Worm (Caenorhabditis elegans) whole organism, L2 larva: ENCODE measurements around the gene mltn-8.

ENCODE experiments used
- F13H6.1 ChIP-seq: sonication (generic microtip); optimal IDR thresholded peaks from 2 replicates; lab custom pipeline; 2016; ENCODE audit warnings: missing genetic modification characterization, missing compliant biosample characterization
- alr-1 ChIP-seq: fragments of 150-350 bp; optimal IDR thresholded peaks from 2 replicates; lab custom pipeline; 2014; ENCODE audit warnings: missing biosample characterization, missing genetic modification characterization
- aly-2 ChIP-seq: fragments of 150-350 bp; optimal IDR thresholded peaks from 2 replicates; lab custom pipeline; 2014; ENCODE audit warnings: missing biosample characterization, missing genetic modification characterization
- blmp-1 ChIP-seq: sonication (generic microtip); optimal IDR thresholded peaks from 2 replicates; lab custom pipeline; 2017; ENCODE audit warnings: missing genetic modification characterization, mild to moderate bottlenecking, missing compliant biosample characterization, antibody characterized with exemption, moderate library complexity; ENCODE audit not compliant: insufficient read depth
- ceh-82 ChIP-seq: fragments of 150-350 bp; optimal IDR thresholded peaks from 2 replicates; lab custom pipeline; 2014; ENCODE audit warnings: missing biosample characterization, missing genetic modification characterization
- crh-2 ChIP-seq: sonication (generic microtip); optimal IDR thresholded peaks from 2 replicates; lab custom pipeline; 2017; ENCODE audit warnings: missing biosample characterization, missing genetic modification characterization
- dmd-4 ChIP-seq: sonication (generic microtip); optimal IDR thresholded peaks from 2 replicates; lab custom pipeline; 2017; ENCODE audit warnings: missing biosample characterization, missing genetic modification characterization
- egl-27 ChIP-seq: sonication (generic microtip); optimal IDR thresholded peaks from 3 replicates; lab custom pipeline; 2017; ENCODE audit warnings: missing biosample characterization, missing genetic modification reagents, missing genetic modification characterization
- elt-1 ChIP-seq: fragments of 150-350 bp; optimal IDR thresholded peaks from 2 replicates; lab custom pipeline; 2014; ENCODE audit warnings: missing biosample characterization, missing genetic modification characterization
- elt-3 ChIP-seq: sonication (generic microtip); optimal IDR thresholded peaks from 2 replicates; lab custom pipeline; 2017; ENCODE audit warnings: missing biosample characterization, missing genetic modification characterization
- fos-1 ChIP-seq: fragments of 150-350 bp; optimal IDR thresholded peaks from 2 replicates; lab custom pipeline; 2014; ENCODE audit warnings: missing biosample characterization, missing genetic modification characterization
- lin-13 ChIP-seq: fragments of 150-350 bp; optimal IDR thresholded peaks from 2 replicates; lab custom pipeline; 2014; ENCODE audit warnings: missing biosample characterization, missing genetic modification reagents, missing genetic modification characterization
- lin-39 ChIP-seq: fragments of 150-350 bp; optimal IDR thresholded peaks from 2 replicates; lab custom pipeline; 2014; ENCODE audit warnings: missing biosample characterization, missing genetic modification reagents, missing genetic modification characterization
- lsy-2 ChIP-seq, 2 experiments: fragments of 150-350 bp in 1 of 2; sonication (generic microtip) in 1 of 2; optimal IDR thresholded peaks; 2 replicates each; lab custom pipeline; 2014 to 2017; ENCODE audit warnings: missing biosample characterization in 2 of 2, missing genetic modification characterization in 2 of 2
- mab-5 ChIP-seq: fragments of 150-350 bp; optimal IDR thresholded peaks from 2 replicates; lab custom pipeline; 2014; ENCODE audit warnings: missing biosample characterization, missing genetic modification characterization
- mbf-1 ChIP-seq: sonication (generic microtip); optimal IDR thresholded peaks from 2 replicates; lab custom pipeline; 2017; ENCODE audit warnings: missing biosample characterization, missing genetic modification characterization
- mdl-1 ChIP-seq, 2 experiments: fragments of 150-350 bp in 1 of 2; sonication (generic microtip) in 1 of 2; optimal IDR thresholded peaks; 2 replicates each; lab custom pipeline; 2017; ENCODE audit warnings: missing biosample characterization in 2 of 2, missing genetic modification characterization in 2 of 2
- nhr-11 ChIP-seq: fragments of 150-350 bp; optimal IDR thresholded peaks from 2 replicates; lab custom pipeline; 2014; ENCODE audit warnings: missing biosample characterization, missing genetic modification characterization
- nhr-12 ChIP-seq: fragments of 150-350 bp; optimal IDR thresholded peaks from 2 replicates; lab custom pipeline; 2014; ENCODE audit warnings: missing biosample characterization, missing genetic modification characterization
- nhr-129 ChIP-seq: fragments of 150-350 bp; optimal IDR thresholded peaks from 2 replicates; lab custom pipeline; 2014; ENCODE audit warnings: missing biosample characterization, missing genetic modification characterization
- nhr-21 ChIP-seq: fragments of 150-350 bp; optimal IDR thresholded peaks from 2 replicates; lab custom pipeline; 2014; ENCODE audit warnings: missing biosample characterization, missing genetic modification characterization
- nhr-23 ChIP-seq: fragments of 150-350 bp; optimal IDR thresholded peaks from 2 replicates; lab custom pipeline; 2014; ENCODE audit warnings: missing biosample characterization, missing genetic modification reagents, missing genetic modification characterization
- nhr-237 ChIP-seq: fragments of 150-350 bp; optimal IDR thresholded peaks from 2 replicates; lab custom pipeline; 2014; ENCODE audit warnings: missing biosample characterization, missing genetic modification characterization
- nhr-6 ChIP-seq: fragments of 150-350 bp; optimal IDR thresholded peaks from 2 replicates; lab custom pipeline; 2014; ENCODE audit warnings: missing biosample characterization, missing genetic modification characterization
- skn-1 ChIP-seq: sonication (generic microtip); optimal IDR thresholded peaks from 2 replicates; lab custom pipeline; 2017; ENCODE audit warnings: missing biosample characterization, missing genetic modification characterization
- sma-3 ChIP-seq: sonication (generic microtip); optimal IDR thresholded peaks from 2 replicates; lab custom pipeline; 2016; ENCODE audit warnings: missing genetic modification reagents, missing genetic modification characterization, missing compliant biosample characterization
- sma-9 ChIP-seq, 2 experiments: fragments of 150-350 bp in 1 of 2; sonication (generic microtip) in 1 of 2; optimal IDR thresholded peaks; 2 replicates each; lab custom pipeline; 2014 to 2016; ENCODE audit warnings: missing genetic modification characterization in 2 of 2, mild to moderate bottlenecking in 1 of 2, missing biosample characterization in 1 of 2, missing compliant biosample characterization in 1 of 2, missing genetic modification reagents in 1 of 2, moderate library complexity in 1 of 2
- snpc-4 ChIP-seq: fragments of 150-350 bp; optimal IDR thresholded peaks from 2 replicates; lab custom pipeline; 2014; ENCODE audit warnings: missing biosample characterization, missing genetic modification characterization
- unc-55 ChIP-seq: fragments of 150-350 bp; sonication (generic microtip); optimal IDR thresholded peaks from 3 replicates; lab custom pipeline; 2014; ENCODE audit warnings: missing biosample characterization, missing genetic modification reagents, missing genetic modification characterization
- unc-62 ChIP-seq: fragments of 150-350 bp; optimal IDR thresholded peaks from 2 replicates; lab custom pipeline; 2014; ENCODE audit warnings: missing biosample characterization, missing genetic modification reagents, missing genetic modification characterization
- zag-1 ChIP-seq: fragments of 150-350 bp; optimal IDR thresholded peaks from 2 replicates; lab custom pipeline; 2014; ENCODE audit warnings: missing biosample characterization, missing genetic modification characterization
- ztf-1 ChIP-seq: fragments of 200-800 bp; sonication (Bioruptor generic); conservative IDR thresholded peaks from 2 replicates; pipeline ENCODE4 v1.3.6; 2022; ENCODE audit warnings: missing genetic modification characterization, missing compliant biosample characterization
- ztf-11 ChIP-seq: sonication (generic microtip); optimal IDR thresholded peaks from 2 replicates; lab custom pipeline; 2017; ENCODE audit warnings: missing biosample characterization, missing genetic modification characterization

Gene mltn-8

ce11 chrV:380186-380585 lies at the start of gene mltn-8:
mltn-8 (minus strand) TSS chrV:380286.
- no peak for TF ChIP-seq egl-27 (tag; lab: Kevin White, UChicago)
- TF ChIP-seq nhr-23 (tag; lab: Kevin White, UChicago) = no peak
- TF ChIP-seq ceh-82 (tag; lab: Kevin White, UChicago) = no peak
- TF ChIP-seq mab-5 (tag; lab: Kevin White, UChicago) = no peak
- no peak for TF ChIP-seq sma-3 (GFP tag; lab: Kevin White, UChicago)

ce11 chrV:428844-429243 lies 48.8 kb upstream of the mltn-8 start, which contains the start of gene B0554.4:
B0554.4 (plus strand) TSS chrV:429144.
- TF ChIP-seq lsy-2 (tag; optimal IDR thresholded peaks at IDR 0.05; lab: Kevin White, UChicago) (no peak), nhr-21 (tag; lab: Kevin White, UChicago) (no peak), nhr-237 (tag; lab: Kevin White, UChicago) (no peak), dmd-4 (tag; lab: Kevin White, UChicago) (no peak), mbf-1 (tag; lab: Kevin White, UChicago) (no peak), lin-13 (no peak), crh-2 (no peak), mab-5 (tag; lab: Kevin White, UChicago) (no peak), nhr-6 (tag; lab: Kevin White, UChicago) (no peak), unc-55 (GFP tag; lab: Kevin White, UChicago) (no peak), ztf-11 (tag; lab: Kevin White, UChicago) (no peak)

DNA sequence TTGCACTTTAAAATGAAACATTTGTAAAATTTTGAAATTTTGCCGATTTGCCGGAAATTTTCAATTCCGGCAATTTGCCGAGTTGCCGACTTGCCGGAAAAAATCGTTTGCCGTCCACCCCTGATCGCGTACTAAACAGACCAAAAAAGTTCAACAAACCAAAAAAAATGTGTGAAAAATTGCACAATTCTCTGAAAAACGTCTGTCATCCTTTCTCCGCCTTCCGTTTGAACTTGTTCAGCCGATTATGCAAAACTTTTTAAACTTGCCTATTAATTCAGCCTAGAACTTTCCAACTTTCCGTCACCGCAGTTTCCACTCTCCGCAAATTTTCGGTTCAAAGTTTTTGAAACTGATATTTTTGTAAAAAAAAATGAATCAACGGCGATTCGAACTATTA lies 44.1 kb upstream of the mltn-8 start, which contains the start of gene B0554.5:
Gene B0554.5 (plus strand): TSS at position 301 of the 400 bp plus-strand sequence.
- TF ChIP-seq ceh-82 (tag; lab: Kevin White, UChicago) = no peak
- TF ChIP-seq nhr-12 (tag; lab: Kevin White, UChicago) = no peak
- TF ChIP-seq elt-3 (tag; lab: Kevin White, UChicago) = no peak
- TF ChIP-seq unc-62 (GFP tag; lab: Kevin White, UChicago) = no peak
- no peak for TF ChIP-seq ztf-1
- no peak for TF ChIP-seq nhr-11 (tag; lab: Kevin White, UChicago)
- no peak for TF ChIP-seq fos-1 (tag; lab: Kevin White, UChicago)
- no peak for TF ChIP-seq mdl-1 (tag; optimal IDR thresholded peaks at IDR 0.05; lab: Kevin White, UChicago)
- TF ChIP-seq, all 48 proteins: peak for 0

DNA sequence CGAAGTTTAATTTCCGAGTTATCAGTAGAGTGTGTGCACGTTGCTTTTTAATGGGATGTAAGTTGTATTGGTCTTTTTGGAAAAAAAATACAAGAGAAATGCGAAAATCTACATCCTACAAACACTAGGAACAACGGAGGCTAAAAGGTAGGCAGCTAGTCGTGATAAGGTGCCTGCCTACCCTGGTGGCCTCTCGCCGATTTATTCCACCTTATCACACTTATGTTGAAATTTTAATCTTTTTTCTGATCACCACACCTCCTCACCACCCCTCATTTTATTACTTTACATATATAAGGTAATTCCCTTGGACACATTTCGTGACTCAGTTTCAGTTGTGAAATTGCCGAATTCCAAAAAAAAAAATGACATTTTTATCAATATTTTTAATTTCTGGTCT lies 42.0 kb upstream of the mltn-8 start, which contains the start of gene dod-20:
Gene dod-20 (plus strand): TSS at position 301 of the 400 bp plus-strand sequence.
- TF ChIP-seq fos-1 (tag; lab: Kevin White, UChicago) = peak; percentile 17
- no peak for TF ChIP-seq nhr-23 (tag; lab: Kevin White, UChicago)

DNA sequence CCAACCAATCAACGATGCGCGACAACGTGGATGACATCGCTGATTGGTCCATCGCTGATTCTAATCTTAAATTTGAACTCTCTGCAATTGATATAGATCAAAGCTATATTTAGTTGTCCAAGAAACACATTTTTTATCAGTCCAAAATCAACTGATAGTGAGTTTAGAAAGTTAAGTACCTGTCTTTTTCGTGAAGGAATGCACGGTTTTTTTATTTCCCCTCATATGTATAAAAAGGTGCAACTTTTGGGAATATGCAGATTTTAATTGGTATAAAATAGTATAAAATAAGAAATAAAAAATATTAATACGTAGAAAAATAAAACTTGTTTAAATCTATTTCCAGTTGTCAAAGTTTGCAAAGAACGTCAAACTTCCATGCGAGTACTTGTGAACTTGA lies 38.3 kb upstream of the mltn-8 start, which contains the start of gene Y39D8A.1:
Gene Y39D8A.1 (plus strand): TSS at position 301 of the 400 bp plus-strand sequence.
- no peak for TF ChIP-seq zag-1 (tag; lab: Kevin White, UChicago)
- no peak for TF ChIP-seq crh-2
- no peak for TF ChIP-seq ztf-11 (tag; lab: Kevin White, UChicago)
- TF ChIP-seq egl-27 (tag; lab: Kevin White, UChicago) = no peak
- no peak for TF ChIP-seq aly-2 (tag; lab: Kevin White, UChicago)
- no peak for TF ChIP-seq lin-39 (tag; lab: Kevin White, UChicago)
- TF ChIP-seq lsy-2 (tag; optimal IDR thresholded peaks at IDR 0.05; lab: Kevin White, UChicago) = no peak
- TF ChIP-seq snpc-4 (tag; lab: Kevin White, UChicago) = no peak
- no peak for TF ChIP-seq blmp-1
- TF ChIP-seq skn-1 (tag; lab: Kevin White, UChicago) = no peak
- TF ChIP-seq alr-1 (tag; lab: Kevin White, UChicago) = no peak
- TF ChIP-seq nhr-21 (tag; lab: Kevin White, UChicago) = no peak
- no peak for TF ChIP-seq F13H6.1 (tag; lab: Kevin White, UChicago)
- TF ChIP-seq lin-13 = no peak
- no peak for TF ChIP-seq nhr-129 (tag; lab: Kevin White, UChicago)

DNA sequence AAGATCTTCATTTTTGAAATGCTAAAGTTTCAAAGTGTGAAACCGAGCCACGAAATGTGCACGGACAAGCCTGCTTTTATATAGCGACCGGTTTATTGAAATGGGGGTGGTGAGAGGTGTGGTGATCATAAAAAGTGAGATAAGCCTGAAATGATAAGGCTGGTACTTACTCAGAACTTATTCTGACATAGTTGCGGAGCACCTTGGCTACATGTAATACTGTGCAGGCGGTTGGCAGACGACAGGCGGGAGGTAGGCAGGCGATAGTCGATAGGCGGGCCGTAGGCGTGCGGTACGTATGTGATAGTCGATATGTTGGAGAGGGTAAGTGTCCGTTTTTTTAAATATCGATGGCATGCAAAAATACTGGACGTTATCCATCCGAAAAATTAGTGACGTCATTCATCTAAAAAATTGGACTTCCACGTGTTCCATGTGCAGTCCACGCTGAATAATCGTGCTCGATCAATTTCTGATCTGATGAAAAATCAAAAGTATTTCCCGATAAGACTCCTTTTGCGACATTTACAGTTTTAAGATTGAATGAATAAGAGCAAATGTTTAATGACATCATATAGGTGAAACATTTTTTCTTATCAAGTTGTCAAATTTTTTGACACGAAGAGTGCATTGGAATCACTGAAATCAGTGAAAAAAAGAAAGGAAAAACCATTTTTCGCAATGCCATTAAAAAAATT lies 37.7 kb upstream of the mltn-8 start, which contains the start of gene irg-8:
Gene irg-8 (minus strand): TSS at position 51 of the 698 bp plus-strand sequence.
- TF ChIP-seq fos-1 (tag; lab: Kevin White, UChicago) (peak; percentile 54), elt-1 (tag; lab: Kevin White, UChicago) (no peak), sma-9 (GFP tag; optimal IDR thresholded peaks at IDR 0.05; lab: Kevin White, UChicago) (peak; percentile 31), sma-9 (tag; optimal IDR thresholded peaks at IDR 0.05; lab: Kevin White, UChicago) (no peak)
